Worm (Caenorhabditis elegans) whole organism, L2 larva: ENCODE data around the gene M199.136.

Experiments used
- C34F6.9 ChIP-seq: fragments of 150-350 bp; optimal IDR thresholded peaks from 2 replicates; lab custom pipeline; 2014; ENCODE audit warnings: missing biosample characterization, missing genetic modification characterization
- F13H6.1 ChIP-seq: sonication (generic microtip); optimal IDR thresholded peaks from 2 replicates; lab custom pipeline; 2016; ENCODE audit warnings: missing genetic modification characterization, missing compliant biosample characterization
- aly-2 ChIP-seq: fragments of 150-350 bp; optimal IDR thresholded peaks from 2 replicates; lab custom pipeline; 2014; ENCODE audit warnings: missing biosample characterization, missing genetic modification characterization
- blmp-1 ChIP-seq: sonication (generic microtip); optimal IDR thresholded peaks from 2 replicates; lab custom pipeline; 2017; ENCODE audit warnings: missing genetic modification characterization, mild to moderate bottlenecking, missing compliant biosample characterization, antibody characterized with exemption, moderate library complexity; ENCODE audit not compliant: insufficient read depth
- ceh-16 ChIP-seq: fragments of 150-350 bp; optimal IDR thresholded peaks from 2 replicates; lab custom pipeline; 2014; ENCODE audit warnings: missing biosample characterization, missing genetic modification characterization
- crh-2 ChIP-seq: sonication (generic microtip); optimal IDR thresholded peaks from 2 replicates; lab custom pipeline; 2017; ENCODE audit warnings: missing biosample characterization, missing genetic modification characterization
- elt-1 ChIP-seq: fragments of 150-350 bp; optimal IDR thresholded peaks from 2 replicates; lab custom pipeline; 2014; ENCODE audit warnings: missing biosample characterization, missing genetic modification characterization
- elt-3 ChIP-seq: sonication (generic microtip); optimal IDR thresholded peaks from 2 replicates; lab custom pipeline; 2017; ENCODE audit warnings: missing biosample characterization, missing genetic modification characterization
- fos-1 ChIP-seq: fragments of 150-350 bp; optimal IDR thresholded peaks from 2 replicates; lab custom pipeline; 2014; ENCODE audit warnings: missing biosample characterization, missing genetic modification characterization
- gmeb-1 ChIP-seq: fragments of 150-350 bp; optimal IDR thresholded peaks from 2 replicates; lab custom pipeline; 2014; ENCODE audit warnings: missing biosample characterization, missing genetic modification characterization
- lin-13 ChIP-seq: fragments of 150-350 bp; optimal IDR thresholded peaks from 2 replicates; lab custom pipeline; 2014; ENCODE audit warnings: missing biosample characterization, missing genetic modification reagents, missing genetic modification characterization
- lin-39 ChIP-seq: fragments of 150-350 bp; optimal IDR thresholded peaks from 2 replicates; lab custom pipeline; 2014; ENCODE audit warnings: missing biosample characterization, missing genetic modification reagents, missing genetic modification characterization
- lsy-2 ChIP-seq, 2 experiments: fragments of 150-350 bp in 1 of 2; sonication (generic microtip) in 1 of 2; optimal IDR thresholded peaks; 2 replicates each; lab custom pipeline; 2014 to 2017; ENCODE audit warnings: missing biosample characterization in 2 of 2, missing genetic modification characterization in 2 of 2
- mab-5 ChIP-seq: fragments of 150-350 bp; optimal IDR thresholded peaks from 2 replicates; lab custom pipeline; 2014; ENCODE audit warnings: missing biosample characterization, missing genetic modification characterization
- mbf-1 ChIP-seq: sonication (generic microtip); optimal IDR thresholded peaks from 2 replicates; lab custom pipeline; 2017; ENCODE audit warnings: missing biosample characterization, missing genetic modification characterization
- nhr-10 ChIP-seq: sonication (generic microtip); optimal IDR thresholded peaks from 2 replicates; lab custom pipeline; 2017; ENCODE audit warnings: missing biosample characterization, missing genetic modification characterization
- nhr-11 ChIP-seq: fragments of 150-350 bp; optimal IDR thresholded peaks from 2 replicates; lab custom pipeline; 2014; ENCODE audit warnings: missing biosample characterization, missing genetic modification characterization
- nhr-12 ChIP-seq: fragments of 150-350 bp; optimal IDR thresholded peaks from 2 replicates; lab custom pipeline; 2014; ENCODE audit warnings: missing biosample characterization, missing genetic modification characterization
- nhr-129 ChIP-seq: fragments of 150-350 bp; optimal IDR thresholded peaks from 2 replicates; lab custom pipeline; 2014; ENCODE audit warnings: missing biosample characterization, missing genetic modification characterization
- nhr-23 ChIP-seq: fragments of 150-350 bp; optimal IDR thresholded peaks from 2 replicates; lab custom pipeline; 2014; ENCODE audit warnings: missing biosample characterization, missing genetic modification reagents, missing genetic modification characterization
- nhr-237 ChIP-seq: fragments of 150-350 bp; optimal IDR thresholded peaks from 2 replicates; lab custom pipeline; 2014; ENCODE audit warnings: missing biosample characterization, missing genetic modification characterization
- nhr-6 ChIP-seq: fragments of 150-350 bp; optimal IDR thresholded peaks from 2 replicates; lab custom pipeline; 2014; ENCODE audit warnings: missing biosample characterization, missing genetic modification characterization
- nhr-77 ChIP-seq: fragments of 150-350 bp; optimal IDR thresholded peaks from 2 replicates; lab custom pipeline; 2014; ENCODE audit warnings: missing biosample characterization, missing genetic modification characterization
- sem-4 ChIP-seq: fragments of 150-350 bp; optimal IDR thresholded peaks from 2 replicates; lab custom pipeline; 2014; ENCODE audit warnings: missing biosample characterization, missing genetic modification reagents, missing genetic modification characterization
- skn-1 ChIP-seq: sonication (generic microtip); optimal IDR thresholded peaks from 2 replicates; lab custom pipeline; 2017; ENCODE audit warnings: missing biosample characterization, missing genetic modification characterization
- sma-3 ChIP-seq: sonication (generic microtip); optimal IDR thresholded peaks from 2 replicates; lab custom pipeline; 2016; ENCODE audit warnings: missing genetic modification reagents, missing genetic modification characterization, missing compliant biosample characterization
- sma-9 ChIP-seq, 2 experiments: fragments of 150-350 bp in 1 of 2; sonication (generic microtip) in 1 of 2; optimal IDR thresholded peaks; 2 replicates each; lab custom pipeline; 2014 to 2016; ENCODE audit warnings: missing genetic modification characterization in 2 of 2, mild to moderate bottlenecking in 1 of 2, missing biosample characterization in 1 of 2, missing compliant biosample characterization in 1 of 2, missing genetic modification reagents in 1 of 2, moderate library complexity in 1 of 2
- unc-39 ChIP-seq: fragments of 150-350 bp; optimal IDR thresholded peaks from 2 replicates; lab custom pipeline; 2014; ENCODE audit warnings: missing biosample characterization, missing genetic modification characterization
- ztf-1 ChIP-seq: fragments of 200-800 bp; sonication (Bioruptor generic); conservative IDR thresholded peaks from 2 replicates; pipeline ENCODE4 v1.3.6; 2022; ENCODE audit warnings: missing genetic modification characterization, missing compliant biosample characterization
- ztf-4 ChIP-seq: fragments of 150-350 bp; optimal IDR thresholded peaks from 2 replicates; lab custom pipeline; 2014; ENCODE audit warnings: missing biosample characterization, missing genetic modification characterization

Gene M199.136

DNA sequence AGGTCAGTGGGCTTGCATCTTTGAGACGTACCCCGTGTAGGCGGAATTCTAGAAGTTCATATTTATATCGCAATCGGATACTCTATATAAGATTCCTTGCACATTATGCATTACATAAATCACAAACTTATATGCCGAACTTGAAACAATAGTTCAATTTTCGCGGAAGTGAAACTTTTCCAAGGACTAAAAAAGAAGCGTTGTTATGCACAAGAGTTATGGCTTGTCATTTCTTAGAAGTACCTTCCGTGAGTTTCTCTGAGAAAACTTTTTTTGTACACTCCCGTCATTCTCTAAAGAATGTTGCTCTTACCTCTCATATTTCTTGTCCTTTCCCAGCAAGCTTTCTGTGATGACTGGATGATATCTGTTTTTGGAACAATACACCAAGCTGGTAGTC, at the start of gene M199.136:
Gene M199.136 (plus strand): TSS at position 301 of the 400 bp plus-strand sequence.
- TF ChIP-seq crh-2 (tag; lab: Kevin White, UChicago) (no peak), mbf-1 (tag; lab: Kevin White, UChicago) (no peak)

DNA sequence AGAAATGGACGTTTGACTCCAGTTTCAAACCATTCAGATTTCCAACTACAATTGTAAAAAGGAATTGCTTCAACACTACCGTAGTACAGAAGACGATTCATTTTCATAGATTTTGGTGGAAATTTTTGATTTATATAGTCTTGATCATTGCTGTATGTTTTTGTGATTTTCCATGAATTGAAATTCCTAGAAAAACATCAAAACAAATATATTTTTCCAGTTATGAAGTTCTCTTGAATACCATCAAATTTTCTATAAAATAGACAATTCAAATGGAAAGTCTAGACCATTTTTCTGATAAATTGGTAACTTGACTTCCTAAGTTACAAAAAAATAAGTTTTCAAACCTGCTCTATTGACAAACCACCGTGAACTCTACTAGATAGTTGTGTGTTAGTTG, 49.7 kb upstream of the M199.136 start, which contains the start of gene srt-48:
Gene srt-48 (minus strand): TSS at position 101 of the 400 bp plus-strand sequence.
- no peak for TF ChIP-seq mbf-1 (tag; lab: Kevin White, UChicago)
- TF ChIP-seq, all 48 proteins: peak for 0

DNA sequence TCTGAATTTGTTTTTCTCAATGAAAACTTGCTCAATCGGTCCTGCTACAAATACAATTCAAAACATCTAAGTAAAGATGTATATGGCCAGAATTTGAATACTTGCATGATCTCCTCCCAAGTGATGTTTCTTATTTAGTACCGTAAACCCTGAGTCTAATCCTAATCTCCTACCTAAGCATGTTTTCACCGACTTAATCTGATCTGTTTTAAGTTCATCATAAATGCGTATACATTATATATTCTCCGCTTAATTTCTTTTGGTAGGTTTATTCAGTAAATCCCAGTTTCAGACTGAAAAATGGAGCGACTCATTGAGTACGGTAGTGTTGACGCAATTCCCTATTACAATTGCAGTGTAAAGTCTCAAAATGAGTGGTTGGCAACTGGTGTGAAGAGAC, 44.1 kb upstream of the M199.136 start, which contains the start of gene srt-50:
Gene srt-50 (plus strand): TSS at position 301 of the 400 bp plus-strand sequence.
- TF ChIP-seq unc-39 (no peak), lsy-2 (tag; optimal IDR thresholded peaks at IDR 0.05; lab: Kevin White, UChicago) (no peak), blmp-1 (tag; lab: Kevin White, UChicago) (no peak), sem-4 (tag; lab: Kevin White, UChicago) (no peak), nhr-77 (tag; lab: Kevin White, UChicago) (no peak), nhr-10 (tag; lab: Kevin White, UChicago) (no peak), C34F6.9 (tag; lab: Kevin White, UChicago) (no peak), sma-3 (GFP tag; lab: Kevin White, UChicago) (no peak), nhr-6 (tag; lab: Kevin White, UChicago) (no peak)

DNA sequence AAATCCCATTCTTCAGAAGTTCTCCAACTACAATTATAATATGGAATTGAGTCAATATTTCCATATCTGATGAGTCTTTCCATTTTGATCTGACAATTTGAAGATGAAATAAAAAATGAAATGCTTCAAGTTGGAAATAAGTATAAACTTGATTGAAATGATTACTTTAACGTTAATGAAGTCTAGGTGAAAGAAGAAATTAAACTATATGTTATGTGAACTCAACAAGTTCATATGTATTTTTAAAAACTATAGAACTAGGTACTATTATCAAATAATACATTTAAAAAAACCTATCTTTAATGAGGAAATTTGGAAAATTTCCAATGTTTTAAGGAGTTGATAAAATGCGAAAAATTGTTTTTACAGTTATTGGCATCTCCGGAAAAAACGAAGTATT, 20.2 kb upstream of the M199.136 start, which contains the start of gene srt-49:
Gene srt-49 (minus strand): TSS at position 101 of the 400 bp plus-strand sequence.
- TF ChIP-seq nhr-23 = no peak
- no peak for TF ChIP-seq ceh-16 (tag; lab: Kevin White, UChicago)
- no peak for TF ChIP-seq nhr-6 (tag; lab: Kevin White, UChicago)
- TF ChIP-seq nhr-237 (tag; lab: Kevin White, UChicago) = no peak
- no peak for TF ChIP-seq lsy-2 (tag; optimal IDR thresholded peaks at IDR 0.05; lab: Kevin White, UChicago)
- TF ChIP-seq sma-9 (GFP tag; optimal IDR thresholded peaks at IDR 0.05; lab: Kevin White, UChicago) = no peak
- TF ChIP-seq sma-9 (tag; optimal IDR thresholded peaks at IDR 0.05; lab: Kevin White, UChicago) = no peak
- no peak for TF ChIP-seq fos-1 (tag; lab: Kevin White, UChicago)
- TF ChIP-seq aly-2 (tag; lab: Kevin White, UChicago) = no peak
- TF ChIP-seq ztf-1 (GFP tag; lab: Robert Waterston, UW) = no peak
- TF ChIP-seq lin-13 (GFP tag; lab: Kevin White, UChicago) = no peak
- no peak for TF ChIP-seq nhr-77 (tag; lab: Kevin White, UChicago)
- no peak for TF ChIP-seq nhr-12 (tag; lab: Kevin White, UChicago)
- no peak for TF ChIP-seq F13H6.1 (tag; lab: Kevin White, UChicago)
- TF ChIP-seq sem-4 (tag; lab: Kevin White, UChicago) = no peak
- no peak for TF ChIP-seq mab-5
- no peak for TF ChIP-seq elt-1

DNA sequence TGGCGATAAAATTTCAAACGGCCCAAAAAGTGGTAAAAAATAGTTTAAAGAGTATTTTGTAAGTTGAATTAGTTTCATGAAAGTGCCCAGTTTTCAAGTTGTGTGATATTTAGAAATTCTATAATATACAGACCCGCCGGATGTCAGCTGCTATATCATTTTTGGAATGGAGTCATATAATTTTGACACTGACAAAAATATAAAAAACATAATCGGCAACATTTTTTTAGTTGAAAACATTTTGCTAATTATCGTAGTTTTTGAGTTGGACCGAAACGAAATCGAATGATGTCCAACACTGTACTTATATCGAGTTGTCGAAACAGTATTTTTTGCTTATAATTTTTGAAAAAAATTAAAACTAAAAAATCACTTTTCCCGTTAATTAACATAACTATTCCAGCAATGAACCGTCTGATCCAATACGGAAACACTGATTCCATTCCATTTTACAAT, 15.2 kb upstream of the M199.136 start, which contains the start of gene srt-44:
Gene srt-44 (plus strand): TSS at position 406 of the 456 bp plus-strand sequence.
- TF ChIP-seq elt-3 (tag; lab: Kevin White, UChicago) (no peak), F13H6.1 (tag; lab: Kevin White, UChicago) (no peak), ztf-4 (no peak), skn-1 (no peak), unc-39 (no peak), mab-5 (no peak), lin-39 (tag; lab: Kevin White, UChicago) (no peak), nhr-11 (tag; lab: Kevin White, UChicago) (no peak), ztf-1 (GFP tag; lab: Robert Waterston, UW) (no peak), ceh-16 (tag; lab: Kevin White, UChicago) (no peak), lsy-2 (tag; optimal IDR thresholded peaks at IDR 0.05; lab: Kevin White, UChicago) (no peak)

DNA sequence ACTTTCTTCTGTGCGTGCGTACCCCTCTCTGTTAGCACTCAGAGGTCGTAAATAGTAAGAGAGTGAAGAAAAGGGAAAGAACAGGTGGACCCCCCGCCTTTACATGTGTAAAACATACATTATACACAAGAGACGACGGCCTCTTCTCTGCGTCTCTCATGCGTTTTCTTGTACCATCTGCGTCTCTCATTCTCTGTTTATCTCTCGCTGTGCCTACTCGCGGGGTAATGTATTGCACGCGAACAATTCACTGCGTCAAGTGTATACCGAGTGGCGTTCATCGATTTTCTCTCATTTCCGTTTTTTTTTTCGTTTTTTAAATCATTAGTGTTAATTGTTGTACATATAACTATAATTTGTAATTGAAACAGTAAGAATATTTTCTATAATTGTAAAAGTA, 11.3 kb upstream of the M199.136 start:
- TF ChIP-seq nhr-129 (tag; lab: Kevin White, UChicago) (peak; percentile 7), sem-4 (tag; lab: Kevin White, UChicago) (no peak), lin-13 (GFP tag; lab: Kevin White, UChicago) (peak; percentile 53), gmeb-1 (tag; lab: Kevin White, UChicago) (peak; percentile 15), lsy-2 (tag; optimal IDR thresholded peaks at IDR 0.05; lab: Kevin White, UChicago) (no peak)
